Fruit fly (Drosophila melanogaster): ENCODE measurements around the gene CG42831.

CG42831 gene

dm6 chr3L:10772527-10773184 lies 42.0 kb upstream of the CG42831 start (continued):
- peak; percentile 33 for TF ChIP-seq ewg (GFP tag; optimal IDR thresholded peaks at IDR 0.05)
- TF ChIP-seq abd-A (tag; optimal IDR thresholded peaks at IDR 0.05) = no peak
- TF ChIP-seq BEAF-32 (GFP tag; optimal IDR thresholded peaks at IDR 0.05) = no peak
- peak; percentile 75 for TF ChIP-seq CG30403 (GFP tag; optimal IDR thresholded peaks at IDR 0.05)
- peak; percentile 50; the same call in 1 of the 3 replicates for TF ChIP-seq dysf (GFP tag; IDR thresholded peaks at IDR 0.05)
- TF ChIP-seq CG8765 (GFP tag; IDR thresholded peaks at IDR 0.05) = no peak
- TF ChIP-seq CG30020 (tag; optimal IDR thresholded peaks at IDR 0.05) = peak; percentile 53
- TF ChIP-seq br (optimal IDR thresholded peaks at IDR 0.05) = no peak
- TF ChIP-seq CG9437 (GFP tag; optimal IDR thresholded peaks at IDR 0.05) = peak; percentile 24
- TF ChIP-seq MESR4 (GFP tag; optimal IDR thresholded peaks at IDR 0.05) = no peak
- peak; percentile 74 for TF ChIP-seq PHDP (tag; optimal IDR thresholded peaks at IDR 0.05)
- TF ChIP-seq CG8359 (GFP tag; optimal IDR thresholded peaks at IDR 0.05; ENCODE audit: borderline replicate concordance) = peak; percentile 40
- TF ChIP-seq yki (optimal IDR thresholded peaks at IDR 0.05) = no peak
- TF ChIP-seq fd102C (GFP tag; optimal IDR thresholded peaks at IDR 0.05) = no peak
- TF ChIP-seq Ets97D (GFP tag; optimal IDR thresholded peaks at IDR 0.05) = no peak
- peak; percentile 76 for TF ChIP-seq CG4424 (GFP tag; optimal IDR thresholded peaks at IDR 0.05)
- TF ChIP-seq CG6854 (GFP tag; optimal IDR thresholded peaks at IDR 0.05) = no peak
- no peak for TF ChIP-seq HLHmδ (GFP tag; optimal IDR thresholded peaks at IDR 0.05)
- peak; percentile 37 for TF ChIP-seq Abd-B (GFP tag; optimal IDR thresholded peaks at IDR 0.05)
- no peak for TF ChIP-seq Fer1 (GFP tag; optimal IDR thresholded peaks at IDR 0.05)
- peak; percentile 76 for TF ChIP-seq CG15696 (tag; optimal IDR thresholded peaks at IDR 0.05)
- TF ChIP-seq Jarid2 (GFP tag; optimal IDR thresholded peaks at IDR 0.05) = peak; percentile 42
- no peak for TF ChIP-seq Gug (GFP tag; IDR thresholded peaks at IDR 0.05)
- peak; percentile 63 for TF ChIP-seq ara (GFP tag; IDR thresholded peaks at IDR 0.05)
- TF ChIP-seq CG33557 (GFP tag; optimal IDR thresholded peaks at IDR 0.05) = peak; percentile 87
- no peak for TF ChIP-seq CrebB (tag; optimal IDR thresholded peaks at IDR 0.05)
- TF ChIP-seq vnd (GFP tag; IDR thresholded peaks at IDR 0.05; ENCODE audit: partially characterized antibody) = no peak
- TF ChIP-seq CG10543 (GFP tag; optimal IDR thresholded peaks at IDR 0.05) = no peak
- no peak for TF ChIP-seq sima (GFP tag; optimal IDR thresholded peaks at IDR 0.05)
- no peak for TF ChIP-seq Rx (GFP tag; IDR thresholded peaks at IDR 0.05)
- TF ChIP-seq ham (GFP tag; IDR thresholded peaks at IDR 0.05) = no peak
- no peak for TF ChIP-seq ash1 (GFP tag; optimal IDR thresholded peaks at IDR 0.05)
- TF ChIP-seq zen (tag; optimal IDR thresholded peaks at IDR 0.05) = peak; percentile 45
- peak; percentile 9 for TF ChIP-seq Bdp1 (GFP tag; optimal IDR thresholded peaks at IDR 0.05)
- TF ChIP-seq CG16863 (GFP tag; optimal IDR thresholded peaks at IDR 0.05) = no peak
- TF ChIP-seq CG12236 (GFP tag; optimal IDR thresholded peaks at IDR 0.05) = no peak
- no peak for TF ChIP-seq CG14860 (GFP tag; IDR thresholded peaks at IDR 0.05; ENCODE audit: partially characterized antibody)
- peak; percentile 45 for TF ChIP-seq CG1233 (GFP tag; optimal IDR thresholded peaks at IDR 0.05)
- TF ChIP-seq ttk (GFP tag; IDR thresholded peaks at IDR 0.05) = 0 out of 2 replicates have a peak, but pooled peaks have one; percentile 12
- no peak for TF ChIP-seq CG15479 (GFP tag; optimal IDR thresholded peaks at IDR 0.05)
- peak; percentile 50 for TF ChIP-seq twi (tag; optimal IDR thresholded peaks at IDR 0.05)
- TF ChIP-seq CG17361 (GFP tag; IDR thresholded peaks at IDR 0.05) = peak; percentile 85
- peak; percentile 49 for TF ChIP-seq CG1529 (GFP tag; optimal IDR thresholded peaks at IDR 0.05)
- no peak for TF ChIP-seq hkb (optimal IDR thresholded peaks at IDR 0.05)
- peak; percentile 29; the same call in 1 of the 2 replicates for TF ChIP-seq hkb (GFP tag; IDR thresholded peaks at IDR 0.05)
- no peak for TF ChIP-seq fru (optimal IDR thresholded peaks at IDR 0.05)
- no peak for TF ChIP-seq her (GFP tag; optimal IDR thresholded peaks at IDR 0.05)
- TF ChIP-seq Hr78 (GFP tag; optimal IDR thresholded peaks at IDR 0.05) = peak in 1 of 2 experiments; percentile 25
- no peak for TF ChIP-seq CG18476 (GFP tag; optimal IDR thresholded peaks at IDR 0.05)
- TF ChIP-seq Ptx1 (GFP tag; IDR thresholded peaks at IDR 0.05) = peak; percentile 51
- TF ChIP-seq CG14014 (GFP tag; IDR thresholded peaks at IDR 0.05) = no peak

Measured in whole organism, embryonic.